Fruit fly (Drosophila melanogaster): ENCODE measurements around the gene Fadd.

The Fadd gene

dm6 chr3R:21992909-21993308, 41.3 kb upstream of the Fadd start (continued):
- peak; percentile 91 for TF ChIP-seq Eip78C (GFP tag)
- TF ChIP-seq fd85E (GFP tag; optimal IDR thresholded peaks at IDR 0.05): no peak
- peak; percentile 42 for TF ChIP-seq Smox (GFP tag; optimal IDR thresholded peaks at IDR 0.05)
- TF ChIP-seq CG6276 (GFP tag; optimal IDR thresholded peaks at IDR 0.05): peak; percentile 66
- TF ChIP-seq dac (GFP tag; optimal IDR thresholded peaks at IDR 0.05): no peak
- no peak for TF ChIP-seq vri (GFP tag; optimal IDR thresholded peaks at IDR 0.05)
- TF ChIP-seq svp (GFP tag): peak; percentile 66
- no peak for TF ChIP-seq fkh (GFP tag; optimal IDR thresholded peaks at IDR 0.05)
- TF ChIP-seq dsx (GFP tag; optimal IDR thresholded peaks at IDR 0.05; ENCODE audit: poor library complexity, severe bottlenecking): peak; percentile 52
- peak; percentile 27 for TF ChIP-seq CG1621 (tag; optimal IDR thresholded peaks at IDR 0.05)
- TF ChIP-seq CG6163 (GFP tag; IDR thresholded peaks at IDR 0.05): peak; percentile 74
- TF ChIP-seq CG6854 (GFP tag; optimal IDR thresholded peaks at IDR 0.05): no peak
- peak; percentile 70; the same call in 1 of the 2 replicates for TF ChIP-seq Gug (GFP tag; IDR thresholded peaks at IDR 0.05)
- TF ChIP-seq Ets96B (tag; optimal IDR thresholded peaks at IDR 0.05): peak; percentile 43
- TF ChIP-seq esn (GFP tag; optimal IDR thresholded peaks at IDR 0.05): peak; percentile 27
- no peak for TF ChIP-seq Hr38 (GFP tag; optimal IDR thresholded peaks at IDR 0.05)
- TF ChIP-seq Ets21C (GFP tag; optimal IDR thresholded peaks at IDR 0.05): peak; percentile 12
- TF ChIP-seq achi (GFP tag; optimal IDR thresholded peaks at IDR 0.05): peak; percentile 72

dm6 chr3R:21998877-21999276, 35.4 kb upstream of the Fadd start:
- TF ChIP-seq Hr39 (GFP tag; optimal IDR thresholded peaks at IDR 0.05): peak; percentile 1
- peak; percentile 53 for TF ChIP-seq svp (GFP tag)
- no peak for TF ChIP-seq Met (GFP tag; optimal IDR thresholded peaks at IDR 0.05)
- no peak for TF ChIP-seq CG8119 (GFP tag; IDR thresholded peaks at IDR 0.05)
- TF ChIP-seq fd85E (GFP tag; optimal IDR thresholded peaks at IDR 0.05): no peak
- no peak for TF ChIP-seq Sox102F (GFP tag; optimal IDR thresholded peaks at IDR 0.05)
- TF ChIP-seq esn (GFP tag; optimal IDR thresholded peaks at IDR 0.05): peak; percentile 8
- TF ChIP-seq Ets96B (tag; optimal IDR thresholded peaks at IDR 0.05): peak; percentile 15
- peak; percentile 15 for TF ChIP-seq CG3032 (tag; optimal IDR thresholded peaks at IDR 0.05)
- TF ChIP-seq CG7368 (GFP tag; optimal IDR thresholded peaks at IDR 0.05): no peak
- no peak for TF ChIP-seq CG8319 (GFP tag; optimal IDR thresholded peaks at IDR 0.05)
- peak; percentile 2 for TF ChIP-seq Smox (GFP tag; optimal IDR thresholded peaks at IDR 0.05)
- TF ChIP-seq ss (GFP tag; optimal IDR thresholded peaks at IDR 0.05): no peak
- peak; percentile 2 for TF ChIP-seq CG10669 (GFP tag; optimal IDR thresholded peaks at IDR 0.05)
- peak; percentile 13 for TF ChIP-seq CG10631 (GFP tag; optimal IDR thresholded peaks at IDR 0.05)
- TF ChIP-seq topi (GFP tag; optimal IDR thresholded peaks at IDR 0.05): peak; percentile 3
- peak; percentile 72 for TF ChIP-seq Eip78C (GFP tag)
- TF ChIP-seq Blimp-1 (GFP tag; optimal IDR thresholded peaks at IDR 0.05): no peak
- TF ChIP-seq Eip75B (GFP tag; optimal IDR thresholded peaks at IDR 0.05): no peak
- TF ChIP-seq dsx (GFP tag; optimal IDR thresholded peaks at IDR 0.05; ENCODE audit: poor library complexity, severe bottlenecking): peak; percentile 24
- TF ChIP-seq Hr4 (GFP tag; optimal IDR thresholded peaks at IDR 0.05): no peak
- no peak for TF ChIP-seq lz (GFP tag; optimal IDR thresholded peaks at IDR 0.05)

dm6 chr3R:21999641-22000040, 34.6 kb upstream of the Fadd start:
- TF ChIP-seq Eip78C (GFP tag): peak; percentile 32
- TF ChIP-seq svp (GFP tag): peak; percentile 55
- TF ChIP-seq Hr39 (GFP tag; optimal IDR thresholded peaks at IDR 0.05): no peak
- TF ChIP-seq esn (GFP tag; optimal IDR thresholded peaks at IDR 0.05): peak; percentile 11
- peak; percentile 13 for TF ChIP-seq topi (GFP tag; optimal IDR thresholded peaks at IDR 0.05)

dm6 chr3R:22003508-22003907, 30.7 kb upstream of the Fadd start:
- TF ChIP-seq achi (GFP tag; optimal IDR thresholded peaks at IDR 0.05) (no peak), Eip93F (GFP tag; optimal IDR thresholded peaks at IDR 0.05) (peak; percentile 84)

dm6 chr3R:22014397-22014796, 19.9 kb upstream of the Fadd start, which contains the start of gene Theg:
Gene Theg (plus strand): TSS chr3R:22014697.
- TF ChIP-seq dsx (GFP tag; optimal IDR thresholded peaks at IDR 0.05; ENCODE audit: poor library complexity, severe bottlenecking): no peak
- TF ChIP-seq Ets21C (GFP tag; optimal IDR thresholded peaks at IDR 0.05): no peak
- TF ChIP-seq Eip78C (GFP tag): no peak
- TF ChIP-seq CG11762 (GFP tag; optimal IDR thresholded peaks at IDR 0.05; ENCODE audit: insufficient read depth): no peak
- no peak for TF ChIP-seq salr (GFP tag; optimal IDR thresholded peaks at IDR 0.05)
- no peak for TF ChIP-seq Sox102F (GFP tag; optimal IDR thresholded peaks at IDR 0.05)
- no peak for TF ChIP-seq pdm3 (GFP tag; optimal IDR thresholded peaks at IDR 0.05)
- no peak for TF ChIP-seq CG7368 (GFP tag; optimal IDR thresholded peaks at IDR 0.05)
- no peak for TF ChIP-seq OdsH (GFP tag; optimal IDR thresholded peaks at IDR 0.05)
- no peak for TF ChIP-seq CG34406 (GFP tag; optimal IDR thresholded peaks at IDR 0.05)
- no peak for TF ChIP-seq CG16779 (tag; optimal IDR thresholded peaks at IDR 0.05)
- TF ChIP-seq topi (GFP tag; optimal IDR thresholded peaks at IDR 0.05): no peak
- no peak for TF ChIP-seq CG6808 (GFP tag; optimal IDR thresholded peaks at IDR 0.05)
- TF ChIP-seq Met (GFP tag; optimal IDR thresholded peaks at IDR 0.05): no peak
- no peak for TF ChIP-seq Eip75B (GFP tag; optimal IDR thresholded peaks at IDR 0.05)

Data from whole organism, prepupa.